Fruit fly (Drosophila melanogaster) S2 (cell line): Measurements from ENCODE around the gene Spn77Ba.

ENCODE experiments used
- CG8478 ChIP-seq: fragments of >200 bp; optimal IDR thresholded peaks from 2 replicates; lab custom pipeline; 2018
- CTCF ChIP-seq, 2 experiments: fragments of >200 bp; optimal IDR thresholded peaks; 2 replicates each; lab custom pipeline; 2018

dm6 chr3L:20276615-20277014 lies 40.4 kb upstream of the Spn77Ba start:
- TF ChIP-seq CTCF (optimal IDR thresholded peaks at IDR 0.05; lab: Kevin White, UChicago) (no peak), CG8478 (lab: Kevin White, UChicago) (no peak)
